Worm (Caenorhabditis elegans) whole organism, L2 larva: ENCODE results near the gene nep-12.
A peak's percentile ranks its signal among the peaks of the same experiment; 100 is the strongest.

Experiments
- C34F6.9 ChIP-seq: fragments of 150-350 bp; optimal IDR thresholded peaks from 2 replicates; lab custom pipeline; 2014; ENCODE audit warnings: missing biosample characterization, missing genetic modification characterization
- F13H6.1 ChIP-seq: sonication (generic microtip); optimal IDR thresholded peaks from 2 replicates; lab custom pipeline; 2016; ENCODE audit warnings: missing genetic modification characterization, missing compliant biosample characterization
- R02D3.7 ChIP-seq: fragments of 150-350 bp; optimal IDR thresholded peaks from 2 replicates; lab custom pipeline; 2014; ENCODE audit warnings: missing biosample characterization, missing genetic modification characterization
- Y55F3AM.14 ChIP-seq: fragments of 200-800 bp; sonication (Bioruptor generic); optimal IDR thresholded peaks from 2 replicates; lab custom pipeline; 2018; ENCODE audit warnings: mild to moderate bottlenecking, missing genetic modification characterization, missing compliant biosample characterization
- ZK546.5 ChIP-seq: sonication (generic microtip); optimal IDR thresholded peaks from 2 replicates; lab custom pipeline; 2017; ENCODE audit warnings: missing biosample characterization, missing genetic modification characterization
- aly-2 ChIP-seq: fragments of 150-350 bp; optimal IDR thresholded peaks from 2 replicates; lab custom pipeline; 2014; ENCODE audit warnings: missing biosample characterization, missing genetic modification characterization
- ama-1 ChIP-seq: fragments of 150-350 bp; optimal IDR thresholded peaks from 2 replicates; lab custom pipeline; 2018; ENCODE audit warnings: inconsistent platforms
- blmp-1 ChIP-seq: sonication (generic microtip); optimal IDR thresholded peaks from 2 replicates; lab custom pipeline; 2017; ENCODE audit warnings: missing genetic modification characterization, mild to moderate bottlenecking, missing compliant biosample characterization, antibody characterized with exemption, moderate library complexity; ENCODE audit not compliant: insufficient read depth
- ceh-16 ChIP-seq: fragments of 150-350 bp; optimal IDR thresholded peaks from 2 replicates; lab custom pipeline; 2014; ENCODE audit warnings: missing biosample characterization, missing genetic modification characterization
- ceh-82 ChIP-seq: fragments of 150-350 bp; optimal IDR thresholded peaks from 2 replicates; lab custom pipeline; 2014; ENCODE audit warnings: missing biosample characterization, missing genetic modification characterization
- crh-2 ChIP-seq: sonication (generic microtip); optimal IDR thresholded peaks from 2 replicates; lab custom pipeline; 2017; ENCODE audit warnings: missing biosample characterization, missing genetic modification characterization
- dmd-4 ChIP-seq: sonication (generic microtip); optimal IDR thresholded peaks from 2 replicates; lab custom pipeline; 2017; ENCODE audit warnings: missing biosample characterization, missing genetic modification characterization
- egl-27 ChIP-seq: sonication (generic microtip); optimal IDR thresholded peaks from 3 replicates; lab custom pipeline; 2017; ENCODE audit warnings: missing biosample characterization, missing genetic modification reagents, missing genetic modification characterization
- elt-1 ChIP-seq: fragments of 150-350 bp; optimal IDR thresholded peaks from 2 replicates; lab custom pipeline; 2014; ENCODE audit warnings: missing biosample characterization, missing genetic modification characterization
- elt-3 ChIP-seq: sonication (generic microtip); optimal IDR thresholded peaks from 2 replicates; lab custom pipeline; 2017; ENCODE audit warnings: missing biosample characterization, missing genetic modification characterization
- fos-1 ChIP-seq: fragments of 150-350 bp; optimal IDR thresholded peaks from 2 replicates; lab custom pipeline; 2014; ENCODE audit warnings: missing biosample characterization, missing genetic modification characterization
- gmeb-1 ChIP-seq: fragments of 150-350 bp; optimal IDR thresholded peaks from 2 replicates; lab custom pipeline; 2014; ENCODE audit warnings: missing biosample characterization, missing genetic modification characterization
- lin-11 ChIP-seq: fragments of 150-350 bp; sonication (generic microtip); optimal IDR thresholded peaks from 2 replicates; lab custom pipeline; 2014; ENCODE audit warnings: missing biosample characterization, missing genetic modification characterization, inconsistent platforms, mixed read lengths
- lin-13 ChIP-seq: fragments of 150-350 bp; optimal IDR thresholded peaks from 2 replicates; lab custom pipeline; 2014; ENCODE audit warnings: missing biosample characterization, missing genetic modification reagents, missing genetic modification characterization
- lin-39 ChIP-seq: fragments of 150-350 bp; optimal IDR thresholded peaks from 2 replicates; lab custom pipeline; 2014; ENCODE audit warnings: missing biosample characterization, missing genetic modification reagents, missing genetic modification characterization
- lsy-2 ChIP-seq, 2 experiments: fragments of 150-350 bp in 1 of 2; sonication (generic microtip) in 1 of 2; optimal IDR thresholded peaks; 2 replicates each; lab custom pipeline; 2014 to 2017; ENCODE audit warnings: missing biosample characterization in 2 of 2, missing genetic modification characterization in 2 of 2
- mab-5 ChIP-seq: fragments of 150-350 bp; optimal IDR thresholded peaks from 2 replicates; lab custom pipeline; 2014; ENCODE audit warnings: missing biosample characterization, missing genetic modification characterization
- mbf-1 ChIP-seq: sonication (generic microtip); optimal IDR thresholded peaks from 2 replicates; lab custom pipeline; 2017; ENCODE audit warnings: missing biosample characterization, missing genetic modification characterization
- mdl-1 ChIP-seq, 2 experiments: fragments of 150-350 bp in 1 of 2; sonication (generic microtip) in 1 of 2; optimal IDR thresholded peaks; 2 replicates each; lab custom pipeline; 2017; ENCODE audit warnings: missing biosample characterization in 2 of 2, missing genetic modification characterization in 2 of 2
- nhr-10 ChIP-seq: sonication (generic microtip); optimal IDR thresholded peaks from 2 replicates; lab custom pipeline; 2017; ENCODE audit warnings: missing biosample characterization, missing genetic modification characterization
- nhr-11 ChIP-seq: fragments of 150-350 bp; optimal IDR thresholded peaks from 2 replicates; lab custom pipeline; 2014; ENCODE audit warnings: missing biosample characterization, missing genetic modification characterization
- nhr-12 ChIP-seq: fragments of 150-350 bp; optimal IDR thresholded peaks from 2 replicates; lab custom pipeline; 2014; ENCODE audit warnings: missing biosample characterization, missing genetic modification characterization
- nhr-129 ChIP-seq: fragments of 150-350 bp; optimal IDR thresholded peaks from 2 replicates; lab custom pipeline; 2014; ENCODE audit warnings: missing biosample characterization, missing genetic modification characterization
- nhr-21 ChIP-seq: fragments of 150-350 bp; optimal IDR thresholded peaks from 2 replicates; lab custom pipeline; 2014; ENCODE audit warnings: missing biosample characterization, missing genetic modification characterization
- nhr-23 ChIP-seq: fragments of 150-350 bp; optimal IDR thresholded peaks from 2 replicates; lab custom pipeline; 2014; ENCODE audit warnings: missing biosample characterization, missing genetic modification reagents, missing genetic modification characterization
- nhr-237 ChIP-seq: fragments of 150-350 bp; optimal IDR thresholded peaks from 2 replicates; lab custom pipeline; 2014; ENCODE audit warnings: missing biosample characterization, missing genetic modification characterization
- nhr-25 ChIP-seq: fragments of 150-350 bp; sonication (generic microtip); optimal IDR thresholded peaks from 3 replicates; lab custom pipeline; 2014; ENCODE audit warnings: missing biosample characterization, missing genetic modification characterization
- nhr-6 ChIP-seq: fragments of 150-350 bp; optimal IDR thresholded peaks from 2 replicates; lab custom pipeline; 2014; ENCODE audit warnings: missing biosample characterization, missing genetic modification characterization
- nhr-77 ChIP-seq: fragments of 150-350 bp; optimal IDR thresholded peaks from 2 replicates; lab custom pipeline; 2014; ENCODE audit warnings: missing biosample characterization, missing genetic modification characterization
- peb-1 ChIP-seq: fragments of 150-350 bp; optimal IDR thresholded peaks from 2 replicates; lab custom pipeline; 2014; ENCODE audit warnings: missing biosample characterization, missing genetic modification characterization
- sem-4 ChIP-seq: fragments of 150-350 bp; optimal IDR thresholded peaks from 2 replicates; lab custom pipeline; 2014; ENCODE audit warnings: missing biosample characterization, missing genetic modification reagents, missing genetic modification characterization
- skn-1 ChIP-seq: sonication (generic microtip); optimal IDR thresholded peaks from 2 replicates; lab custom pipeline; 2017; ENCODE audit warnings: missing biosample characterization, missing genetic modification characterization
- sma-3 ChIP-seq: sonication (generic microtip); optimal IDR thresholded peaks from 2 replicates; lab custom pipeline; 2016; ENCODE audit warnings: missing genetic modification reagents, missing genetic modification characterization, missing compliant biosample characterization
- sma-9 ChIP-seq, 2 experiments: fragments of 150-350 bp in 1 of 2; sonication (generic microtip) in 1 of 2; optimal IDR thresholded peaks; 2 replicates each; lab custom pipeline; 2014 to 2016; ENCODE audit warnings: missing genetic modification characterization in 2 of 2, mild to moderate bottlenecking in 1 of 2, missing biosample characterization in 1 of 2, missing compliant biosample characterization in 1 of 2, missing genetic modification reagents in 1 of 2, moderate library complexity in 1 of 2
- snpc-4 ChIP-seq: fragments of 150-350 bp; optimal IDR thresholded peaks from 2 replicates; lab custom pipeline; 2014; ENCODE audit warnings: missing biosample characterization, missing genetic modification characterization
- unc-39 ChIP-seq: fragments of 150-350 bp; optimal IDR thresholded peaks from 2 replicates; lab custom pipeline; 2014; ENCODE audit warnings: missing biosample characterization, missing genetic modification characterization
- unc-55 ChIP-seq: fragments of 150-350 bp; sonication (generic microtip); optimal IDR thresholded peaks from 3 replicates; lab custom pipeline; 2014; ENCODE audit warnings: missing biosample characterization, missing genetic modification reagents, missing genetic modification characterization
- unc-62 ChIP-seq: fragments of 150-350 bp; optimal IDR thresholded peaks from 2 replicates; lab custom pipeline; 2014; ENCODE audit warnings: missing biosample characterization, missing genetic modification reagents, missing genetic modification characterization
- zag-1 ChIP-seq: fragments of 150-350 bp; optimal IDR thresholded peaks from 2 replicates; lab custom pipeline; 2014; ENCODE audit warnings: missing biosample characterization, missing genetic modification characterization
- ztf-1 ChIP-seq: fragments of 200-800 bp; sonication (Bioruptor generic); conservative IDR thresholded peaks from 2 replicates; pipeline ENCODE4 v1.3.6; 2022; ENCODE audit warnings: missing genetic modification characterization, missing compliant biosample characterization
- ztf-11 ChIP-seq: sonication (generic microtip); optimal IDR thresholded peaks from 2 replicates; lab custom pipeline; 2017; ENCODE audit warnings: missing biosample characterization, missing genetic modification characterization
- ztf-4 ChIP-seq: fragments of 150-350 bp; optimal IDR thresholded peaks from 2 replicates; lab custom pipeline; 2014; ENCODE audit warnings: missing biosample characterization, missing genetic modification characterization

nep-12 gene

ce11 chrII:4745281-4745680 is 39.1 kb downstream of the nep-12 start (continued):
- TF ChIP-seq snpc-4 (tag; lab: Kevin White, UChicago) = no peak
- no peak for TF ChIP-seq ceh-16
- peak; percentile 85 for TF ChIP-seq sma-3 (GFP tag; lab: Kevin White, UChicago)
- peak; percentile 90 for TF ChIP-seq nhr-21

- TF ChIP-seq nhr-6 (tag; lab: Kevin White, UChicago) (peak; percentile 0), crh-2 (tag; lab: Kevin White, UChicago) (peak; percentile 19), fos-1 (tag; lab: Kevin White, UChicago) (peak; percentile 69), gmeb-1 (tag; lab: Kevin White, UChicago) (peak; percentile 4), lin-39 (tag; lab: Kevin White, UChicago) (no peak), nhr-77 (tag; lab: Kevin White, UChicago) (no peak), nhr-25 (no peak), nhr-21 (peak; percentile 28), sma-3 (GFP tag; lab: Kevin White, UChicago) (peak; percentile 11), nhr-10 (no peak)
These were observed 42.7 kb downstream of the nep-12 start, which contains the start of gene acs-11 for ce11 chrII:4741527-4742187. TSS of gene acs-11 (plus strand) at chrII:4742137.

- TF ChIP-seq sma-9 (GFP tag; optimal IDR thresholded peaks at IDR 0.05; lab: Kevin White, UChicago) (peak; percentile 87), sma-9 (tag; optimal IDR thresholded peaks at IDR 0.05; lab: Kevin White, UChicago) (no peak), mdl-1 (tag; optimal IDR thresholded peaks at IDR 0.05; lab: Kevin White, UChicago) (peak; percentile 73 to 88), mbf-1 (tag; lab: Kevin White, UChicago) (no peak), ZK546.5 (tag; lab: Kevin White, UChicago) (peak; percentile 27), aly-2 (tag; lab: Kevin White, UChicago) (no peak), lsy-2 (tag; optimal IDR thresholded peaks at IDR 0.05; lab: Kevin White, UChicago) (peak; percentile 74 to 90), nhr-6 (tag; lab: Kevin White, UChicago) (no peak), unc-39 (tag; lab: Kevin White, UChicago) (no peak), egl-27 (tag; lab: Kevin White, UChicago) (no peak), elt-3 (tag; lab: Kevin White, UChicago) (no peak), nhr-10 (no peak), dmd-4 (no peak), peb-1 (no peak), nhr-25 (peak; percentile 75), unc-62 (GFP tag; lab: Kevin White, UChicago) (no peak), R02D3.7 (no peak), zag-1 (tag; lab: Kevin White, UChicago) (no peak), elt-1 (no peak), ztf-11 (tag; lab: Kevin White, UChicago) (no peak), nhr-23 (tag; lab: Kevin White, UChicago) (no peak), ama-1 (lab: Kevin White, UChicago) (no peak), ceh-16 (no peak), skn-1 (tag; lab: Kevin White, UChicago) (peak; percentile 32), mab-5 (peak; percentile 35), gmeb-1 (tag; lab: Kevin White, UChicago) (peak; percentile 95), nhr-21 (peak; percentile 60), lin-11 (tag; lab: Kevin White, UChicago) (peak; percentile 41), lin-13 (GFP tag; lab: Kevin White, UChicago) (peak; percentile 58), blmp-1 (tag; lab: Kevin White, UChicago) (peak; percentile 14), fos-1 (tag; lab: Kevin White, UChicago) (peak; percentile 40), nhr-77 (tag; lab: Kevin White, UChicago) (no peak), snpc-4 (tag; lab: Kevin White, UChicago) (peak; percentile 28), nhr-12 (tag; lab: Kevin White, UChicago) (no peak), ceh-82 (tag; lab: Kevin White, UChicago) (no peak), C34F6.9 (tag; lab: Kevin White, UChicago) (peak; percentile 86), nhr-237 (no peak), Y55F3AM.14 (GFP tag; lab: Kevin White, UChicago) (no peak), nhr-129 (tag; lab: Kevin White, UChicago) (peak; percentile 28), crh-2 (tag; lab: Kevin White, UChicago) (peak; percentile 95), nhr-11 (tag; lab: Kevin White, UChicago) (no peak), ztf-1 (GFP tag; lab: Robert Waterston, UW) (no peak), F13H6.1 (peak; percentile 65), sma-3 (GFP tag; lab: Kevin White, UChicago) (peak; percentile 75), sem-4 (peak; percentile 39), lin-39 (tag; lab: Kevin White, UChicago) (no peak), unc-55 (GFP tag; lab: Kevin White, UChicago) (peak; percentile 84), ztf-4 (no peak)
These were observed 44.3 kb downstream of the nep-12 start, which contains the start of gene eas-1 for ce11 chrII:4739984-4740462. TSS of gene eas-1 (plus strand) at chrII:4740412.
